Fruit fly (Drosophila melanogaster) whole organism: ENCODE measurements around the gene Ilp8.

ENCODE experiments used
- CG8478 ChIP-seq: fragments of >200 bp; optimal IDR thresholded peaks from 2 replicates; lab custom pipeline; 2018; ENCODE audit warnings: inconsistent platforms
- Dll ChIP-seq: fragments of >200 bp; optimal IDR thresholded peaks from 2 replicates; lab custom pipeline; 2017
- EcR ChIP-seq, 2 experiments: fragments of >200 bp; optimal IDR thresholded peaks; 2 replicates each; lab custom pipeline; 2017; ENCODE audit warnings: missing biosample characterization in 2 of 2, missing genetic modification characterization in 2 of 2, missing genetic modification reagents in 2 of 2
- pan ChIP-seq: fragments of >200 bp; optimal IDR thresholded peaks from 2 replicates; lab custom pipeline; 2017
- psq ChIP-seq: fragments of >200 bp; optimal IDR thresholded peaks from 2 replicates; lab custom pipeline; 2017
- usp ChIP-seq: fragments of >200 bp; optimal IDR thresholded peaks from 2 replicates; lab custom pipeline; 2017; ENCODE audit warnings: missing biosample characterization, missing genetic modification characterization, mixed read lengths

The Ilp8 gene

dm6 chr3L:16986062-16987013 lies 45.5 kb downstream of the Ilp8 start:
- no peak for TF ChIP-seq pan
- peak; percentile 21 for TF ChIP-seq Dll (lab: Kevin White, UChicago)

dm6 chr3L:16985578-16985977 lies 46.3 kb downstream of the Ilp8 start:
- TF ChIP-seq usp (GFP tag; lab: Kevin White, UChicago) (no peak), Dll (lab: Kevin White, UChicago) (no peak), CG8478 (lab: Kevin White, UChicago) (peak; percentile 39), EcR (GFP tag; optimal IDR thresholded peaks at IDR 0.05; lab: Kevin White, UChicago) (no peak), pan (no peak), psq (lab: Kevin White, UChicago) (no peak)

- TF ChIP-seq Dll (lab: Kevin White, UChicago): no peak
- no peak for TF ChIP-seq usp (GFP tag; lab: Kevin White, UChicago)
- no peak for TF ChIP-seq pan
- no peak for TF ChIP-seq CG8478 (lab: Kevin White, UChicago)
- TF ChIP-seq psq (lab: Kevin White, UChicago): no peak
- no peak for TF ChIP-seq EcR (GFP tag; optimal IDR thresholded peaks at IDR 0.05; lab: Kevin White, UChicago)
These were observed 47.0 kb downstream of the Ilp8 start for dm6 chr3L:16984813-16985387.

- TF ChIP-seq psq (lab: Kevin White, UChicago) (no peak), pan (no peak), EcR (GFP tag; optimal IDR thresholded peaks at IDR 0.05; lab: Kevin White, UChicago) (no peak), Dll (lab: Kevin White, UChicago) (no peak), CG8478 (lab: Kevin White, UChicago) (no peak), usp (GFP tag; lab: Kevin White, UChicago) (no peak)
These were observed 47.8 kb downstream of the Ilp8 start for dm6 chr3L:16984042-16984441.

dm6 chr3L:16981114-16981648 lies 50.7 kb downstream of the Ilp8 start:
- no peak for TF ChIP-seq EcR (GFP tag; optimal IDR thresholded peaks at IDR 0.05; lab: Kevin White, UChicago)
- TF ChIP-seq usp (GFP tag; lab: Kevin White, UChicago): no peak
- no peak for TF ChIP-seq CG8478 (lab: Kevin White, UChicago)
- no peak for TF ChIP-seq Dll (lab: Kevin White, UChicago)
- no peak for TF ChIP-seq pan
